Fruit fly (Drosophila melanogaster) S2 (cell line): ENCODE results near the gene SclA.

Experiments
- CG8478 ChIP-seq: fragments of >200 bp; optimal IDR thresholded peaks from 2 replicates; lab custom pipeline; 2018
- CTCF ChIP-seq, 2 experiments: fragments of >200 bp; optimal IDR thresholded peaks; 2 replicates each; lab custom pipeline; 2018

The SclA gene

DNA sequence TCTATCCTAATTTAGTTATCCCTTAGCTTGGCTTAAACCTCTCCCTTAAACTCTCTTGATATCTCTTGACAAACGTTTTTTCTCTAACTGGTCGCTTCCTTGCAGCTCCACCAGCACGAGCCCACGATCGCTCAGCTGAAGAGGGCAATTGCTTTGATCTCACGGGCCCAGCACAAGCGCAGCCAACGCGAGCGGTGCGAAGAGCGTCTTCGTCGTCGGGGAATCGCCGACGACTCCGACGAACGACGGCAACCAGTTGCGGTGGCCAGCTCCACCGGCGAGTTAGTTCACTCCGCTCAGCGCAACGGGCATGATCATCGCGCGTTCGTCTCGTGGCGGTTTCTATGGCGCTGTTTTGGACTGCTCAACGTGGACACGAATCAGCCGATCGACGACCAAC, 43.2 kb downstream of the SclA start:
- no peak for TF ChIP-seq CG8478 (lab: Kevin White, UChicago)

DNA sequence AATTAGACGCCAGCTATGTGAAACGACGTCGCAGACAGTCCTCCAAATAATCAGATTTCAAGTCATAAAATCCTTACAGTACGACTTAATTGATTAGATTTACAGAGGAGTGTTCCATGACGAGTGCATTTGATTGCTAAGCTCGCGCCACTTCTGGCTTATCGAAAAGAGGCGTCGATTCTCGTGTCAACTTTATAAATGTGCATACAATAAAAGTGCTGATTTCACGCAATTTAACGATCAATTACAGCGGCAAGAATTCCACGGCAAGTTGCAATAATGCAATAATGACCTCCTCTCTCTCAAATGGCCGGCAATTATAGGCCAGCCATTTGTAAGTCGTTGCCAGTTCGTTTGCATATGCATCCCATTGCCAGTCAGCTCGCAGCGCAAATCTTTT, 44.6 kb downstream of the SclA start:
- TF ChIP-seq CTCF (optimal IDR thresholded peaks at IDR 0.05; lab: Kevin White, UChicago) (no peak), CG8478 (lab: Kevin White, UChicago) (no peak)

DNA sequence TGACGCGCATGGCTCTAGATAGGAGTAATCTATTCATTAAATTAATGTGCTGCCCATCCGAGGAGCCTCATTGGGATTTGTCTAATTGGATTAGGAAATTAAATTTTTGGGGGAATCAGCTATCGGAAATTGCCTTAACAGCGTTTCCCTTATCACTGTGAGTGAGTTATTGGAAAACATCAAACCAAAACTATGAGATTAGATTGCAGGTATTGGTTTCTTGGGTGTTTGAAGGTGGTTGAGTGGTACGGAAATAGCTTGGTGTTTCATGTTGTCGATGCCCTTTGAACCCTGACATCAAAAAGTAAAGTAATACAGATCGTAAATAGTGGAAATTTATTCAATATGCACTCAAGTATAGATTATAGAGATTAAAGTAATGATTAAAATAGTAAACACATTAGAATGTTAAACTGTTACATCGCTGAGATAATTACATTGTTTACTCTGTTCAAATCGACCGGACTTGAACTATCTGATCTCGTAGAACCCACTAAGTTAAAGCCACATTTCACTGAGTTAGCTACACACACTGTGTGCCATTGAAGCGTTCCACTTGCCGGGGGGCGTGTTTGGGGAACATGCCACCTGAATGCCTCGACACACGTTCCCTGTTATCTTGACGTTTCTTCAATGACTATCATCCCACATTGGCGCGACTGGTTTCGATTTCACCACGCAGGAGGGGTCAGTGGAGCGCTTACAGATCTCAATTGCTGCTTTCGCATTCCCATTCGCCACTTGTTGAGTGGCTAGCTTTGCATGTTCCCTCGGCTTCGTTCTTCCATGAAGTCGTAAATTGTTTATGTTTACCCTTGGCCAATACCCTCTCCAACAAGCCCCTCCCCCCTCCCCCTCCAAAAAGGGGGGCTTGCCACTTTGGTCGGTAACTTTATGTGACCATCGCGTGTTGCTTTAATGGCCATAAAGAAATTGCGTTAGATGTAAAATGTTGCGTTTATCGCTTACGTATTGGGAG, 45.4 kb downstream of the SclA start:
- no peak for TF ChIP-seq CTCF (optimal IDR thresholded peaks at IDR 0.05; lab: Kevin White, UChicago)
- no peak for TF ChIP-seq CG8478 (lab: Kevin White, UChicago)

DNA sequence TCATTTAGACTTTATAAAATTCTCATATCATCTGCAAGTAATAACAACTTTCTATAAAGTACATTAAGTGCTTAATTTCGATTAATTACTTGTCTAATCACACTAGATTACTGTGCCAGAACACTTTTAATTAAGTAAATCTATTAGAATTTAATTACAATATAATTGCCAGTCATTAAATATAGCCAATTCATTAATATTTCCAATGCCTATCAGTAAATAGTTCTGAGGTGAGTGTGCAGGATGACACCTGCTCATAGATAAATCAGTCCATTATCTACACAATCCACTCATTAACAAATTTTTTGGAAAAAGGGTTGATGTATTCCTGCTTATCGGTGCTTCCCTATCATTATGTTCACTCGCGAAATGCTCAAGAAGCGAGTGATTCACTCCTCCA, 46.9 kb downstream of the SclA start:
- TF ChIP-seq CG8478 (lab: Kevin White, UChicago) (no peak), CTCF (optimal IDR thresholded peaks at IDR 0.05; lab: Kevin White, UChicago) (no peak)

DNA sequence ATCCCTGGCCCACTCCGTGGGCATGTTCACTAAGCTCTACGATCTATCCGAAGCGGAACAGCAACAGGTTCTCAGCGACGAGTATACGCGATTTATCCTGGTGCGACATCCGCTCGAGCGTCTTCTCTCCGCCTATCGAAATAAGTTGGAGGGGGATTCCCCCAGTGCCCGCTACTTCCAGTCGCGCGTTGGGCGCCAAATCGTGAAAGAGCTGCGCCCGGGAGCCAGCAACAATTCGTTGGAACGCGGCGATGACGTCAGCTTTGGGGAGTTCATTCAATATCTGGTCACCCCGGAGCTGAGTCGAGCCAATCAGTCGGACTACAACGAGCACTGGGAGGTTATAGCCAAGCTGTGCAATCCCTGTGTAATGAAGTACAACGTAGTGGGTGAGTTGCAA, 47.6 kb downstream of the SclA start:
- no peak for TF ChIP-seq CG8478 (lab: Kevin White, UChicago)
- no peak for TF ChIP-seq CTCF (optimal IDR thresholded peaks at IDR 0.05; lab: Kevin White, UChicago)

DNA sequence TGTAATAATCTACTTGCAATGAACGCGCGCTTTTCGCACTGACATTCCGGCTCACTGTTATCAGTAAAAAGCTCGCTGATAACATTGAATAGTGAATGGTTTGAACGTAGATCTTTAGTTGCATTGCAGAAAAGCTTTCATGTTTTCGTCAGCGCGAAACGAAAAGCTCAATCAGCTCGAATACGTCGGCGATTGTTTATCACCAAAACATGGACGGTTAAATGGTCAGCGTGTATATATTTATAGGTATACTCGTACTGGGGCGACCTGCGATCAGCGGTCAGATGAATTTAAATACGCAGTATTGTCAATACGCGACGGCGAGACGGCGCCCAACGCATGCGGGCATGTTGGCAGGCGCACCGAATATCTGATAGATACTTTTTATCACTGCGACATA, 48.7 kb downstream of the SclA start:
- TF ChIP-seq CTCF (optimal IDR thresholded peaks at IDR 0.05; lab: Kevin White, UChicago) (no peak), CG8478 (lab: Kevin White, UChicago) (no peak)

DNA sequence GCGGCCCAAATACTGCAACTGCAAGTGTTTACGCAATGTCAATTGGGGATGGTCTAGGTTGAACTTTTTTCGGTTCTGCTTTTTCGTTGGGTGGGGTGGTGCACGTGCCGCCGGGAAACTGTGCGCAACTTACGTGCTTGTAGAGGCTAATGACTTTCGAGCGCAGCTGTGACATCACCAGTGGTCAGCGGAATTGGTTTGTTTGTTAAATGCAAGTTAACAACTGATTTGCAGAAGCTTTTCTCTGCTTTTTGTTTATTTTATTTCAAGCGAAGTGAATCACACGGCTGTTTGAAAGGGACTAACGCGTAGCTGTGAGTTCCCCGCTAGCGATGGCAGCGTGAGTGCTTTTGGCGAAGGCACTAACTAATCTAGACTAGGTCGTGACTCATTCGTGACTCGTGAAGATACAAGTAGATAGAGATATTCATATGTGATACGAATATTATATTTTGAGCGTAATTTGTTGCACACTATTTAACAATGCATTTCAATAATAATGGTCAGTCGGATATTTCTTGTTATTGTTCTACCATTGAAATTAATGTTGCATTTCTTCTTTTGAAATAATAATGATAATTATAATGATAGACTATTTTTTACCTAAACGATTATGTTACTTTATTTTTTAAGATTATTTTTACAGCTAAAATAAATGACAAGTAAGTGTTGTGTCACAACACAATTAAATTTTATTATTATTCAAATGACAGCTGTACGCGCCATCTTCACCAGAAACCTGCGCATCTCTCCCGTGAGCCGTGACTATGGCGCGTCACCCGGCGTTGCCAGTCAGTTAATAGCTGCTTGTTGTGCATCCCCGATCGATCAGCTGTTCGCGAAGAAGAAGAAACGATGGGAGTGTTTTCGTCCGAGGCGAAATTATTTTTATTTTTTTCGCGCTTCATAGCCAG, 50.1 kb downstream of the SclA start, which contains the start of the genes osi and tweek:
Gene osi, minus strand, starts transcription at position 307 of the 914 bp plus-strand sequence.
Gene tweek, plus strand, starts transcription at position 831 of the 914 bp plus-strand sequence.
- TF ChIP-seq CG8478 (lab: Kevin White, UChicago) (no peak), CTCF (optimal IDR thresholded peaks at IDR 0.05; lab: Kevin White, UChicago) (peak in 1 of 2 experiments; percentile 1)

DNA sequence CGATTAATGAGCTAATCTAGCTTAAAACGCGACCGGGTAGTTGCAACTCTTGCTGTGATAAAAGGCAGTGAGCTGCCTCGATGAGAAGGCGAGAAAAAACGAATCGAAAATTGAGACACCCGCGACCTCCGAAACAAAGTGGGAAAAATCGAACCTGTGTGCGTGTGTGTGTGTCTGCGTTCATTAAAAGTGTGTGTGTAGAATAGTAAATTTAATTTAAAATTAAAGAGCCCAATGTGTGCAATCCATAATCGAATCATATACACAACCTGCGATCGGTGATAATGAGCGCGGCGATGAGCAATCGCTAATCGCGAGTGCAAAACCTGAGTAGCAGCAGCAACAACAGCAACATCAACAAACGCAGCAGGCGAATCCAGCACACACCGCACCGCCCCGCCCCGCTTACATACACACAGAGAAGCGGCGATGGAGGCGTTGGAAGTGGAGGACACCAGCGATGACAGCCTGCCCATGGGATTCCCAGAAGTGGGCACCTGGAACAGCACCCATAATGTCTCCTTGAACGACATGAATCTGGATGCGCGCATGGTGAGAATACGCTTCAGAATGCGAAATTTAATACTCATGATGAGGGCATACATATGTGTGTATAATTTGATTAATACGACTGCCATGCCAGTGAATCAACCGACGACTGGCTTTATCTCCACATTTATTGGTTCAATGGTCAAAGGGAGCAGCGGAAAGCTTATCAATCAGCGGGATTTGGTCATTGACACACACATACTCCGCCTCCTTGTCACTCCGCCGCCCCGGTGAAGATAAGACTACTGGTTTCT, 51.0 kb downstream of the SclA start:
- no peak for TF ChIP-seq CG8478 (lab: Kevin White, UChicago)
- no peak for TF ChIP-seq CTCF (optimal IDR thresholded peaks at IDR 0.05; lab: Kevin White, UChicago)

DNA sequence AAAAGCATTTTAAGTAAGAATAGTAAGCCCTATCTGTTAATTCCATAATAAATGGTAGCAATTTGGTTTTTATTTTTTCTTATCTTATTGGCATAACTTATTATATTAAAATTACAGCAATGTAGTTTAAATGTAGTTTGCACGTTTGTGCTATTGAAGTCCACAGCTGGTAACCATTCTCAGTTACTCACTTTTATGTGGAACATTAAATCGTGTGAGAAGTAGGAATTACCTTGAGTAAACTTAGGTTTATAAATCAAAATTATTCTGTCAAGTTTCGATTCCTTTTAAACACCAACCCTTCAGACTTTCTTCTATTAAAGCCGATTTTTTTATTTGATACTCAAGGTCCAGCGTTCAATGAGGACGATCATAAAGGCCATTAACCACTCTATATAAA, 51.8 kb downstream of the SclA start, which contains the start of gene CG42556:
Gene CG42556, plus strand, starts transcription at position 301 of the 400 bp plus-strand sequence.
- TF ChIP-seq CG8478 (lab: Kevin White, UChicago) = no peak
- TF ChIP-seq CTCF (optimal IDR thresholded peaks at IDR 0.05; lab: Kevin White, UChicago) = no peak
